Fruit fly (Drosophila melanogaster) whole organism, prepupa: ENCODE data around the gene CG33644.

Experiments used
- CG16779 ChIP-seq: fragments of 200-800 bp; sonication (Bioruptor generic); optimal IDR thresholded peaks from 3 replicates; lab custom pipeline; 2017; ENCODE audit warnings: missing biosample characterization, mild to moderate bottlenecking, missing genetic modification characterization
- CG6276 ChIP-seq: fragments of 200-800 bp; sonication (Bioruptor generic); optimal IDR thresholded peaks from 2 replicates; lab custom pipeline; 2017; ENCODE audit warnings: missing biosample characterization, mild to moderate bottlenecking, missing genetic modification characterization
- CG6854 ChIP-seq: fragments of 200-800 bp; sonication (Bioruptor generic); optimal IDR thresholded peaks from 2 replicates; lab custom pipeline; 2017; ENCODE audit warnings: missing biosample characterization, mild to moderate bottlenecking, missing genetic modification characterization
- CG7368 ChIP-seq: fragments of 200-800 bp; sonication (Bioruptor generic); optimal IDR thresholded peaks from 3 replicates; lab custom pipeline; 2016; ENCODE audit warnings: missing biosample characterization, missing genetic modification characterization
- Gug ChIP-seq: fragments of 200-800 bp; sonication (Bioruptor generic); IDR thresholded peaks from 2 replicates; pipeline ENCODE4 v1.3.6; 2022; ENCODE audit warnings: missing biosample characterization, missing genetic modification characterization
- Hr39 ChIP-seq: fragments of 200-800 bp; sonication (Bioruptor generic); optimal IDR thresholded peaks from 2 replicates; lab custom pipeline; 2016; ENCODE audit warnings: missing biosample characterization, missing genetic modification characterization
- OdsH ChIP-seq: fragments of 200-800 bp; sonication (Bioruptor generic); optimal IDR thresholded peaks from 3 replicates; lab custom pipeline; 2016; ENCODE audit warnings: missing biosample characterization, missing genetic modification characterization
- Smox ChIP-seq: fragments of 200-800 bp; sonication (Bioruptor generic); optimal IDR thresholded peaks from 3 replicates; lab custom pipeline; 2016; ENCODE audit warnings: missing biosample characterization, missing genetic modification characterization
- Sox102F ChIP-seq: fragments of 200-800 bp; sonication (Bioruptor generic); optimal IDR thresholded peaks from 2 replicates; lab custom pipeline; 2016; ENCODE audit warnings: missing biosample characterization, mild to moderate bottlenecking, missing genetic modification characterization
- dac ChIP-seq: fragments of 200-800 bp; sonication (Bioruptor generic); optimal IDR thresholded peaks from 2 replicates; lab custom pipeline; 2017; ENCODE audit warnings: missing biosample characterization, mild to moderate bottlenecking, missing genetic modification characterization
- esn ChIP-seq: fragments of 200-800 bp; sonication (Bioruptor generic); optimal IDR thresholded peaks from 2 replicates; lab custom pipeline; 2016; ENCODE audit warnings: missing biosample characterization, mild to moderate bottlenecking, missing genetic modification characterization, moderate library complexity

- TF ChIP-seq esn (GFP tag; lab: Kevin White, UChicago) (no peak), Hr39 (no peak), CG6854 (GFP tag; lab: Kevin White, UChicago) (no peak), Smox (GFP tag; lab: Kevin White, UChicago) (no peak), dac (GFP tag; lab: Kevin White, UChicago) (no peak), CG7368 (no peak), Gug (GFP tag; lab: Robert Waterston, UW) (no peak), CG6276 (GFP tag; lab: Kevin White, UChicago) (no peak), OdsH (GFP tag; lab: Kevin White, UChicago) (no peak), CG16779 (tag; lab: Kevin White, UChicago) (no peak), Sox102F (GFP tag; lab: Kevin White, UChicago) (no peak)
These were observed 4.3 kb upstream of the CG33644 start, which contains the start of gene CG33640 for dm6 chr2L:13527541-13527940.
